Worm (Caenorhabditis elegans) whole organism, late embryonic: ENCODE data around the gene F55G11.8.

Source experiments
- C38D4.7 ChIP-seq: fragments of 200-800 bp; sonication (Bioruptor generic); optimal IDR thresholded peaks from 2 replicates; lab custom pipeline; 2018; ENCODE audit warnings: mild to moderate bottlenecking, missing genetic modification characterization, moderate library complexity, missing compliant biosample characterization
- F13H6.1 ChIP-seq: sonication (generic microtip); optimal IDR thresholded peaks from 2 replicates; lab custom pipeline; 2016; ENCODE audit warnings: missing genetic modification characterization, missing compliant biosample characterization
- K09A11.1 ChIP-seq: sonication (generic microtip); optimal IDR thresholded peaks from 2 replicates; lab custom pipeline; 2017; ENCODE audit warnings: antibody characterized with exemption, mild to moderate bottlenecking, missing genetic modification characterization, missing compliant biosample characterization; ENCODE audit not compliant: insufficient read depth
- T23F11.4 ChIP-seq: fragments of 200-800 bp; sonication (Bioruptor generic); optimal IDR thresholded peaks from 2 replicates; lab custom pipeline; 2018; ENCODE audit warnings: mild to moderate bottlenecking, missing genetic modification characterization, missing compliant biosample characterization
- ama-1 ChIP-seq: fragments of 150-350 bp; optimal IDR thresholded peaks from 2 replicates; lab custom pipeline; 2014
- ceh-14 ChIP-seq: sonication (generic microtip); optimal IDR thresholded peaks from 2 replicates; lab custom pipeline; 2016; ENCODE audit warnings: missing genotype, missing genetic modification characterization, missing compliant biosample characterization
- ceh-18 ChIP-seq: sonication (generic microtip); optimal IDR thresholded peaks from 2 replicates; lab custom pipeline; 2016; ENCODE audit warnings: missing genetic modification characterization, missing compliant biosample characterization
- ceh-19 ChIP-seq: fragments of 200-800 bp; sonication (Bioruptor generic); optimal IDR thresholded peaks from 2 replicates; lab custom pipeline; 2018; ENCODE audit warnings: mild to moderate bottlenecking, missing genetic modification characterization, missing compliant biosample characterization
- ceh-24 ChIP-seq: sonication (generic microtip); optimal IDR thresholded peaks from 2 replicates; lab custom pipeline; 2016; ENCODE audit warnings: mild to moderate bottlenecking, missing genetic modification characterization, missing compliant biosample characterization
- ceh-31 ChIP-seq: sonication (generic microtip); optimal IDR thresholded peaks from 2 replicates; lab custom pipeline; 2016; ENCODE audit warnings: missing genetic modification characterization, missing compliant biosample characterization
- ceh-34 ChIP-seq: sonication (generic microtip); optimal IDR thresholded peaks from 2 replicates; lab custom pipeline; 2016; ENCODE audit warnings: mild to moderate bottlenecking, missing genetic modification characterization, missing compliant biosample characterization
- ceh-6 ChIP-seq: fragments of 200-800 bp; sonication (Bioruptor generic); optimal IDR thresholded peaks from 2 replicates; lab custom pipeline; 2018; ENCODE audit warnings: mild to moderate bottlenecking, missing genetic modification characterization, missing compliant biosample characterization
- ceh-9 ChIP-seq: sonication (generic microtip); optimal IDR thresholded peaks from 2 replicates; lab custom pipeline; 2016; ENCODE audit warnings: mild to moderate bottlenecking, missing genetic modification characterization, inconsistent platforms, missing compliant biosample characterization
- che-1 ChIP-seq: sonication (generic microtip); optimal IDR thresholded peaks from 2 replicates; lab custom pipeline; 2016; ENCODE audit warnings: mild to moderate bottlenecking, missing genetic modification characterization, missing compliant biosample characterization
- dmd-4 ChIP-seq: sonication (generic microtip); optimal IDR thresholded peaks from 2 replicates; lab custom pipeline; 2016; ENCODE audit warnings: borderline replicate concordance, missing genetic modification characterization, missing compliant biosample characterization
- elt-2 ChIP-seq: sonication (generic microtip); optimal IDR thresholded peaks from 2 replicates; lab custom pipeline; 2016; ENCODE audit warnings: missing genetic modification reagents, missing genetic modification characterization, missing compliant biosample characterization
- elt-4 ChIP-seq: sonication (generic microtip); optimal IDR thresholded peaks from 2 replicates; lab custom pipeline; 2016; ENCODE audit warnings: missing genetic modification characterization, missing compliant biosample characterization
- ets-4 ChIP-seq: sonication (generic microtip); optimal IDR thresholded peaks from 2 replicates; lab custom pipeline; 2016; ENCODE audit warnings: missing genetic modification characterization, missing compliant biosample characterization
- eyg-1 ChIP-seq: sonication (generic microtip); optimal IDR thresholded peaks from 2 replicates; lab custom pipeline; 2016; ENCODE audit warnings: missing genotype, missing genetic modification characterization, missing compliant biosample characterization
- fax-1 ChIP-seq: sonication (generic microtip); optimal IDR thresholded peaks from 2 replicates; lab custom pipeline; 2016; ENCODE audit warnings: missing genotype, missing genetic modification characterization, missing compliant biosample characterization
- fkh-6 ChIP-seq: sonication (generic microtip); optimal IDR thresholded peaks from 2 replicates; lab custom pipeline; 2016; ENCODE audit warnings: missing genetic modification characterization, missing compliant biosample characterization
- gmeb-2 ChIP-seq: sonication (generic microtip); optimal IDR thresholded peaks from 2 replicates; lab custom pipeline; 2016; ENCODE audit warnings: missing genetic modification characterization, inconsistent platforms, missing compliant biosample characterization
- hlh-8 ChIP-seq: sonication (generic microtip); optimal IDR thresholded peaks from 2 replicates; lab custom pipeline; 2016; ENCODE audit warnings: missing genotype, missing genetic modification characterization, missing compliant biosample characterization
- mec-3 ChIP-seq: sonication (generic microtip); optimal IDR thresholded peaks from 2 replicates; lab custom pipeline; 2016; ENCODE audit warnings: borderline replicate concordance, missing genetic modification characterization, missing compliant biosample characterization
- nfya-1 ChIP-seq: sonication (generic microtip); optimal IDR thresholded peaks from 2 replicates; lab custom pipeline; 2017; ENCODE audit warnings: missing genetic modification characterization, mild to moderate bottlenecking, missing compliant biosample characterization, antibody characterized with exemption, moderate library complexity
- nhr-232 ChIP-seq: sonication (generic microtip); optimal IDR thresholded peaks from 2 replicates; lab custom pipeline; 2016; ENCODE audit warnings: missing genetic modification characterization, missing compliant biosample characterization
- odd-2 ChIP-seq: sonication (generic microtip); optimal IDR thresholded peaks from 2 replicates; lab custom pipeline; 2017; ENCODE audit warnings: antibody characterized with exemption, mild to moderate bottlenecking, missing genetic modification characterization, missing compliant biosample characterization
- pag-3 ChIP-seq: sonication (generic microtip); optimal IDR thresholded peaks from 2 replicates; lab custom pipeline; 2016; ENCODE audit warnings: missing compliant biosample characterization, missing genetic modification characterization, borderline replicate concordance
- pax-1 ChIP-seq: fragments of 150-350 bp; optimal IDR thresholded peaks from 2 replicates; lab custom pipeline; 2014; ENCODE audit warnings: missing biosample characterization, missing genetic modification characterization
- pha-4 ChIP-seq: fragments of 150-350 bp; optimal IDR thresholded peaks from 2 replicates; lab custom pipeline; 2018; ENCODE audit warnings: missing biosample characterization, missing genetic modification reagents, missing genetic modification characterization
- pqm-1 ChIP-seq: sonication (generic microtip); optimal IDR thresholded peaks from 2 replicates; lab custom pipeline; 2016; ENCODE audit warnings: missing genetic modification characterization, missing compliant biosample characterization
- ref-2 ChIP-seq: sonication (generic microtip); optimal IDR thresholded peaks from 2 replicates; lab custom pipeline; 2016; ENCODE audit warnings: missing genetic modification characterization, missing compliant biosample characterization
- rnt-1 ChIP-seq: sonication (generic microtip); optimal IDR thresholded peaks from 2 replicates; lab custom pipeline; 2016; ENCODE audit warnings: missing genetic modification characterization, missing compliant biosample characterization
- sdc-2 ChIP-seq: sonication (generic microtip); optimal IDR thresholded peaks from 2 replicates; lab custom pipeline; 2016; ENCODE audit warnings: missing genotype, missing genetic modification characterization, missing compliant biosample characterization
- sox-2 ChIP-seq: fragments of 200-800 bp; sonication (Bioruptor generic); IDR thresholded peaks from 2 replicates; pipeline ENCODE4 v1.3.6; 2022; ENCODE audit warnings: missing genetic modification reagents, missing genetic modification characterization, missing compliant biosample characterization
- tbx-2 ChIP-seq: sonication (generic microtip); optimal IDR thresholded peaks from 2 replicates; lab custom pipeline; 2016; ENCODE audit warnings: missing genetic modification characterization, missing compliant biosample characterization
- tbx-7 ChIP-seq: sonication (generic microtip); optimal IDR thresholded peaks from 2 replicates; lab custom pipeline; 2016; ENCODE audit warnings: missing genotype, missing genetic modification characterization, missing compliant biosample characterization
- ttx-3 ChIP-seq: sonication (generic microtip); optimal IDR thresholded peaks from 2 replicates; lab custom pipeline; 2016; ENCODE audit warnings: missing genetic modification reagents, missing genetic modification characterization, missing compliant biosample characterization
- unc-3 ChIP-seq, 2 experiments: fragments of 200-800 bp in 1 of 2; sonication (Bioruptor generic) in 1 of 2; sonication (generic microtip) in 1 of 2; conservative IDR thresholded peaks in 1 of 2; optimal IDR thresholded peaks in 1 of 2; 2 replicates each; pipeline versions ENCODE4 v1.3.6 to Lab custom; 2016 to 2022; ENCODE audit warnings: missing compliant biosample characterization in 2 of 2, missing genetic modification characterization in 2 of 2, missing genetic modification reagents in 1 of 2
- ztf-16 ChIP-seq: sonication (generic microtip); optimal IDR thresholded peaks from 2 replicates; lab custom pipeline; 2017; ENCODE audit warnings: missing genetic modification characterization, missing compliant biosample characterization

F55G11.8 gene

DNA sequence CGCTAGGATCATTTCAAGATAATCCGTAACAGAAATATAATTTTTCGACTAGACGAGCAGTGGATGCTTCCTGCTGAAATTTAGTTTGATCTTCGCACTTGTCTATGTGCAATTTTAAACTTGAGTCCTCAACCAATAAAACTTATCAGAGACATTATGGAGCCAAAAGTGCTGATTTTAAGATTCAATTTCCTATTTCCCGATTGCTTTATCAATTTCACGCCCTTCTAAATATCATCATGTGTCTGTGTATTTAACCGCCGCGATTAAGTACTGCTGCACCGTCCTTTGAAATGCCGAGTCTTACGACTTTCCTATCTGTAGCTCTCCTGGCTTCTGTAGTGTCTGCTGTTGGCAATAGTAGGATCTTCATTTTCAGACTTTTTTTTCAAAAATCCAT is 41.6 kb upstream of the F55G11.8 start, which contains the start of gene C32H11.4:
Gene C32H11.4, plus strand, starts transcription at position 238 of the 400 bp plus-strand sequence.
- TF ChIP-seq pag-3 (tag; lab: Kevin White, UChicago) (no peak), dmd-4 (tag; lab: Kevin White, UChicago) (no peak), sdc-2 (no peak), ceh-14 (tag; lab: Kevin White, UChicago) (no peak), ref-2 (tag; lab: Kevin White, UChicago) (no peak)

DNA sequence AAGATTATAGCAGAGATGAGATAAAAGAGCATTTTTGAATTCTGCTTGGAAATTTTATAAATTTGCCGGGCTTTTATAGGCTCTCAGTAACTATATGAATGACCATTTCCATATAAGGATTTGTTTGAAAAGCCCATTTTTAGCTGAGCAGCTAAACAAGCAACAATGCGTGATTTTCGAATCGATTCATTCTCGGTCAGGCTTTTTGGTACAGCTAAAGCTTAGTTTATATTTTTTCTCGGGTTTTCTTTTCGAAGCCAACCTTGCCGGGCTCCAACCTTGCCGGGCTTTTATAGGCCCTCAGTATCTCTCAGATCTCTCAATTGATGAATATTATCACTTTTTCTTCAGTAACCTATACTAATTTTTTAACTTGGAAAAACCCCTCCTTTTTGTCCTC is 38.3 kb upstream of the F55G11.8 start, which contains the start of gene srlf-4:
Gene srlf-4, minus strand, starts transcription at position 101 of the 400 bp plus-strand sequence.
- TF ChIP-seq elt-4 (tag; lab: Kevin White, UChicago) (no peak), ttx-3 (no peak), mec-3 (tag; lab: Kevin White, UChicago) (no peak), ref-2 (tag; lab: Kevin White, UChicago) (no peak), F13H6.1 (tag; lab: Kevin White, UChicago) (no peak)

DNA sequence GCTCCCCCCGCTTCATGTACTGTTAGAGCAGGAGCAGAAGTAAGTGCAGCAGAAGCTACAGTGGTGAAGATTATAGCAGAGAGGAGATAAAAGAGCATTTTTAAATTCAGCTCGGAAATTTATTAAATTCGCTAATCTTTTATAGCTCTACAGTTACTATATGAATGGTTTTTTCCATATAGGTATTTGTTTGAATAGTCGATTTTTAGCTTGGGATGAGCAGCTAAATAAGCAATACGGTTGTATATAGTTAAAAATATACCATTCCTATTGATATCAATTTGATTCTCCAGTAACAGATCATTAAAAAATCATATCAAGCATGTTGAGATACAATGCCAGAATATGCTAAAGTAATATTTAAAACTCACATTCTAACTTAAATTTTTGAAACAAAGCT is 36.0 kb upstream of the F55G11.8 start, which contains the start of gene srlf-5:
Gene srlf-5, minus strand, starts transcription at position 101 of the 400 bp plus-strand sequence.
- TF ChIP-seq tbx-7 (tag; lab: Kevin White, UChicago) (no peak), tbx-2 (tag; lab: Kevin White, UChicago) (no peak), pqm-1 (tag; lab: Kevin White, UChicago) (no peak), ceh-34 (tag; lab: Kevin White, UChicago) (no peak), unc-3 (GFP tag; conservative IDR thresholded peaks at IDR 0.05; lab: Robert Waterston, UW) (no peak), unc-3 (tag; optimal IDR thresholded peaks at IDR 0.05; lab: Kevin White, UChicago) (no peak), sox-2 (GFP tag; lab: Robert Waterston, UW) (no peak), hlh-8 (no peak), nhr-232 (tag; lab: Kevin White, UChicago) (no peak), mec-3 (tag; lab: Kevin White, UChicago) (no peak), che-1 (no peak), eyg-1 (tag; lab: Kevin White, UChicago) (no peak)

DNA sequence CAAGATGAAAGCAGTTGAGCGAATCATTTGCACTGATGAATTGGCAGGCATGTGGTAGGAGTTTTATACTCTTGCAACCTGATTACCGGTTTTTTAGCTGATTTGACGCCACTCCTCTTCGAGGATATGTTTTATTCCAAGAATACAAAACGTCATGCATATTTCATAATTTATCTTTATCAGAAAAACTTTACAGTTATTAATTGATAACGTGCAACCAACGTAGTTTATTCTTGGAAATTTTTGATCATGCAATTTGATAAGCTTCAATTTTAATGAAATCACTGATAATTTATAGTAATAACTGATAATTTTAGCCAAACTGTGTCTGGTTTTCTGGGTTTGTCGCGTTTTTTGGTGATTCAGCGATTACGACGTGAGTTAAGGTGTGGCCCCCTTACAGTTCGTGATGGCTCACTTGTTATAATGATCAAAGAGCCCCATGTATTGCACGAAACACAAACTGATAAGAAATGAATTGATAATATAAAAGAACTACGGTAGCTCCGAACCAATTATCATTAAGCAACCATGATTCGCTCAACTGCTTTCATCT is 26.3 kb upstream of the F55G11.8 start, which contains the start of the genes cld-1 and dod-21:
Gene cld-1, minus strand, starts transcription at position 51 of the 556 bp plus-strand sequence.
Gene dod-21, plus strand, starts transcription at position 518 of the 556 bp plus-strand sequence.
- TF ChIP-seq K09A11.1 (tag; lab: Kevin White, UChicago) (no peak), pha-4 (tag; lab: Kevin White, UChicago) (no peak), C38D4.7 (GFP tag; lab: Kevin White, UChicago) (no peak), odd-2 (tag; lab: Kevin White, UChicago) (no peak), elt-2 (peak; percentile 70), nfya-1 (tag; lab: Kevin White, UChicago) (no peak)

DNA sequence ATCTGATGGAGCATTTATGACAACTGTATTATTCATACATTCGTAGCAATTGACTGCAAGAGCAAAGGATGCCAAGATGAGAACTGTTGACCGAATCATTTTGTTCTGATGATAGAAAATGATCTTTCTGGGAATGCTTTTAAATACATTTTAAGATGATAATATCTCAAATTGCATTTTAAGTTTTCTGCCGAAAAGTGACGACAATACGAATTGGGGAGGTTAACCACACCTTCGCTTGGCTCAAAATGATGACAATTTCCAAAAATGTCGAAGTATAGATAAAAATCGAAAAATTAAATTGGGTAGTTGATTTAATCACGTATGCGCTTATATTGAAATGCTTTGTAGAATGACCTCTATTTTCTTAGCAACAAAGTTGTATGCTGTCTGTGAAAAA is 21.4 kb upstream of the F55G11.8 start, which contains the start of gene dod-24:
Gene dod-24, minus strand, starts transcription at position 101 of the 400 bp plus-strand sequence.
- TF ChIP-seq fkh-6 (tag; lab: Kevin White, UChicago) (no peak), rnt-1 (tag; lab: Kevin White, UChicago) (no peak), ztf-16 (tag; lab: Kevin White, UChicago) (no peak), gmeb-2 (tag; lab: Kevin White, UChicago) (no peak), ceh-19 (GFP tag; lab: Kevin White, UChicago) (no peak), tbx-2 (tag; lab: Kevin White, UChicago) (no peak), pax-1 (tag; lab: Kevin White, UChicago) (no peak), ceh-9 (tag; lab: Kevin White, UChicago) (no peak), mec-3 (tag; lab: Kevin White, UChicago) (no peak), ama-1 (lab: Kevin White, UChicago) (no peak), ref-2 (tag; lab: Kevin White, UChicago) (no peak), ceh-31 (tag; lab: Kevin White, UChicago) (no peak), ceh-18 (tag; lab: Kevin White, UChicago) (no peak), ceh-24 (no peak), ceh-6 (no peak), ets-4 (tag; lab: Kevin White, UChicago) (no peak), pha-4 (tag; lab: Kevin White, UChicago) (no peak), fax-1 (tag; lab: Kevin White, UChicago) (no peak), T23F11.4 (no peak)
- TF ChIP-seq, all 69 proteins: peak for 0
